Fruit fly (Drosophila melanogaster) whole organism, adult: ENCODE measurements around the gene rtv.

Experiments used
- CG11617 ChIP-seq: fragments of 200-800 bp; sonication (Bioruptor generic); optimal IDR thresholded peaks from 2 replicates; lab custom pipeline; 2017; ENCODE audit warnings: mild to moderate bottlenecking, missing biosample characterization, missing genetic modification reagents, missing genetic modification characterization
- CG12768 ChIP-seq: fragments of 200-800 bp; sonication (Bioruptor generic); optimal IDR thresholded peaks from 2 replicates; lab custom pipeline; 2017; ENCODE audit warnings: missing biosample characterization, missing genetic modification characterization, mild to moderate bottlenecking, moderate library complexity, missing genetic modification reagents
- CG14711 ChIP-seq: fragments of 200-800 bp; sonication (Bioruptor generic); optimal IDR thresholded peaks from 2 replicates; lab custom pipeline; 2018; ENCODE audit warnings: missing biosample characterization, mild to moderate bottlenecking, missing genetic modification characterization, moderate library complexity
- CG1620 ChIP-seq: fragments of 200-800 bp; sonication (Bioruptor generic); optimal IDR thresholded peaks from 2 replicates; lab custom pipeline; 2016; ENCODE audit warnings: missing biosample characterization, missing genetic modification characterization
- CG33017 ChIP-seq: fragments of 200-800 bp; sonication (Bioruptor generic); optimal IDR thresholded peaks from 2 replicates; lab custom pipeline; 2018; ENCODE audit warnings: missing biosample characterization, mild to moderate bottlenecking, missing genetic modification characterization, moderate library complexity
- CG5204 ChIP-seq: fragments of 200-800 bp; sonication (Bioruptor generic); optimal IDR thresholded peaks from 2 replicates; lab custom pipeline; 2016; ENCODE audit warnings: missing biosample characterization, missing genetic modification characterization
- CG7045 ChIP-seq: fragments of 200-800 bp; sonication (Bioruptor generic); optimal IDR thresholded peaks from 2 replicates; lab custom pipeline; 2017; ENCODE audit warnings: missing biosample characterization, mild to moderate bottlenecking, missing genetic modification characterization
- CG7101 ChIP-seq: fragments of 200-800 bp; sonication (Bioruptor generic); optimal IDR thresholded peaks from 2 replicates; lab custom pipeline; 2018; ENCODE audit warnings: missing biosample characterization, mild to moderate bottlenecking, missing genetic modification characterization, moderate library complexity
- Clk ChIP-seq: fragments of 200-800 bp; sonication (Bioruptor generic); optimal IDR thresholded peaks from 2 replicates; lab custom pipeline; 2017; ENCODE audit warnings: missing biosample characterization, missing genetic modification characterization
- Crg-1 ChIP-seq: fragments of 200-800 bp; sonication (Bioruptor generic); optimal IDR thresholded peaks from 2 replicates; lab custom pipeline; 2016; ENCODE audit warnings: missing biosample characterization, missing genetic modification characterization
- Hr96 ChIP-seq: fragments of 200-800 bp; sonication (Bioruptor generic); optimal IDR thresholded peaks from 2 replicates; lab custom pipeline; 2016; ENCODE audit warnings: missing biosample characterization, missing genetic modification characterization
- Mnt ChIP-seq: fragments of 200-800 bp; sonication (Bioruptor generic); optimal IDR thresholded peaks from 2 replicates; lab custom pipeline; 2016; ENCODE audit warnings: missing biosample characterization, mild to moderate bottlenecking, missing genetic modification characterization
- bab1 ChIP-seq: fragments of 200-800 bp; sonication (Bioruptor generic); optimal IDR thresholded peaks from 3 replicates; lab custom pipeline; 2019; ENCODE audit warnings: missing biosample characterization, mild to moderate bottlenecking, missing genetic modification characterization, moderate library complexity
- cic ChIP-seq: fragments of 200-800 bp; sonication (Bioruptor generic); optimal IDR thresholded peaks from 2 replicates; lab custom pipeline; 2017; ENCODE audit warnings: missing biosample characterization, mild to moderate bottlenecking, missing genetic modification characterization, moderate library complexity
- cnc ChIP-seq, 2 experiments: fragments of >200 bp; optimal IDR thresholded peaks; 2 replicates each; lab custom pipeline; 2017
- kay ChIP-seq: fragments of 200-800 bp; sonication (Bioruptor generic); peaks from one replicate; lab custom pipeline; 2016; ENCODE audit warnings: missing biosample characterization, missing genetic modification characterization, borderline replicate concordance
- ovo ChIP-seq: fragments of 200-800 bp; sonication (Bioruptor generic); optimal IDR thresholded peaks from 2 replicates; lab custom pipeline; 2016; ENCODE audit warnings: missing biosample characterization, missing genetic modification characterization
- pad ChIP-seq: fragments of 200-800 bp; sonication (Bioruptor generic); optimal IDR thresholded peaks from 3 replicates; lab custom pipeline; 2017; ENCODE audit warnings: missing biosample characterization, missing genetic modification characterization, mild to moderate bottlenecking, moderate library complexity, missing genetic modification reagents
- tj ChIP-seq: fragments of 200-800 bp; sonication (Bioruptor generic); optimal IDR thresholded peaks from 3 replicates; lab custom pipeline; 2017; ENCODE audit warnings: missing biosample characterization, mild to moderate bottlenecking, missing genetic modification characterization, moderate library complexity
- toe ChIP-seq: fragments of 200-800 bp; sonication (Bioruptor generic); optimal IDR thresholded peaks from 2 replicates; lab custom pipeline; 2016; ENCODE audit warnings: missing biosample characterization, missing genetic modification characterization

Gene rtv

DNA sequence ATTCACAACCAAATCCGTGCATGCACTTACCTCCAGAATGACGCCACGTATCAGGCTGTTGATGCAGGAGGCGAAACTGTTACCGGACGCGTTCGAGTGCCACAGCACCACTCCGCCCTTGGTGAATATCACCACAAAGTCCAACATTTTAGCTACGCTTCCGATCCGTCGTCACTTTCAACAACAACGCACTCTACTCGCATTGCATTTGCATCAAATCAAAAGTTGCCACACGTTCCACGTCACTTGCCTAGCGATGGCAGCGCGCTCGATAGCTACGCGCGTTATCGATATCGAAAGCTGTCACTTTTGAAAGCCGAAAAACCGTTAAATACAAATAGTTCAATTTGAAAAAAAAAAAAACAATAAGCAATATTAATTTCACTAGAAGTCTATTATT, 25.0 kb downstream of the rtv start, which contains the start of gene SrpRalpha:
SrpRalpha (minus strand) TSS at position 260 of the 400 bp plus-strand sequence.
- TF ChIP-seq kay (GFP tag; lab: Kevin White, UChicago), result no peak
- TF ChIP-seq bab1, result peak; percentile 9
- TF ChIP-seq cnc (optimal IDR thresholded peaks at IDR 0.05; lab: Kevin White, UChicago), result no peak
- no peak for TF ChIP-seq CG5204

DNA sequence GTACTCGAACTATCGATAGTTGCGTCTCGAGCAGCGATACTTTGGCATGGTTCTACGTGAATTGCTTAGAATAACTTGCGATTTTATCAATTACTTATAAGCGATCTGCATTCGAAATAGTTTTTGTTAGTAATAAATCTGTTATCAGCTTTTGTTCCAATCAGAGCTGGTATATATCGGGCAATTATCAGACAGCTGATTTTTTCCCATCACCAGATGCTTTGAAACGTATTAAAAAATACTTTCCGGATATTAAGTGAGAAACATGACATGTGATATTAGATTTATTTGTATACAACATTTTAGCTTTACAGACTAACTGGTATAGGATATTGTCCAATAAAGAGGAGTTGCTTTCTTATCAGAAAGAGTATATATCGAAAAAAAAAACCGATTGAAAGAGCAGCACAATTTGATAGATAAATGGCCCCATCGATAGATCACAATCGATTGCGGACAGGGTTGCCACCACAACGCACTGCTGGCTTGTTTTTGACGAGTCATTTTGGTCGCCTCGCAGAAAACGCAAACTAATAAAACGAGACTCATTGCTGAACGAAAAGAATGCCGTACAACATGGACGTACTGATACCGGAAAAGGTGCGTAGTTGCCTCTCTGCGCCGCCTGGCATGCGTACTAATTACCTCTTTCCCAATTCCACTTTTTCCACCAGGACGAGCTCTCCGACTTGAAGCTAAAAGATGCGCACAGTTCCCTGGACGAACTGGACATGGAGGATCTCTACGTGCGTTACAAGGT, 28.9 kb downstream of the rtv start, which contains the start of gene Rpt3:
Rpt3 (plus strand) TSS at position 353 of the 760 bp plus-strand sequence.
- no peak for TF ChIP-seq kay (GFP tag; lab: Kevin White, UChicago)
- TF ChIP-seq CG33017, result no peak
- peak; percentile 37 for TF ChIP-seq tj (GFP tag; lab: Kevin White, UChicago)
- no peak for TF ChIP-seq toe
- no peak for TF ChIP-seq Hr96 (GFP tag; lab: Kevin White, UChicago)
- peak; percentile 46 for TF ChIP-seq ovo
- peak; percentile 33 for TF ChIP-seq CG7101 (tag; lab: Kevin White, UChicago)
- no peak for TF ChIP-seq CG5204
- peak; percentile 34 for TF ChIP-seq CG1620 (GFP tag; lab: Kevin White, UChicago)
- no peak for TF ChIP-seq CG7045 (GFP tag; lab: Kevin White, UChicago)
- peak; percentile 91 for TF ChIP-seq CG14711
- TF ChIP-seq Mnt, result no peak
- no peak for TF ChIP-seq Crg-1 (GFP tag; lab: Kevin White, UChicago)
- TF ChIP-seq Clk (GFP tag; lab: Kevin White, UChicago), result no peak
- TF ChIP-seq CG11617 (GFP tag; lab: Kevin White, UChicago), result peak; percentile 34
- peak; percentile 86 to 97 for TF ChIP-seq cnc (optimal IDR thresholded peaks at IDR 0.05; lab: Kevin White, UChicago)
- TF ChIP-seq CG12768 (GFP tag; lab: Kevin White, UChicago), result no peak
- TF ChIP-seq cic (GFP tag; lab: Kevin White, UChicago), result no peak
- no peak for TF ChIP-seq pad (GFP tag; lab: Kevin White, UChicago)

DNA sequence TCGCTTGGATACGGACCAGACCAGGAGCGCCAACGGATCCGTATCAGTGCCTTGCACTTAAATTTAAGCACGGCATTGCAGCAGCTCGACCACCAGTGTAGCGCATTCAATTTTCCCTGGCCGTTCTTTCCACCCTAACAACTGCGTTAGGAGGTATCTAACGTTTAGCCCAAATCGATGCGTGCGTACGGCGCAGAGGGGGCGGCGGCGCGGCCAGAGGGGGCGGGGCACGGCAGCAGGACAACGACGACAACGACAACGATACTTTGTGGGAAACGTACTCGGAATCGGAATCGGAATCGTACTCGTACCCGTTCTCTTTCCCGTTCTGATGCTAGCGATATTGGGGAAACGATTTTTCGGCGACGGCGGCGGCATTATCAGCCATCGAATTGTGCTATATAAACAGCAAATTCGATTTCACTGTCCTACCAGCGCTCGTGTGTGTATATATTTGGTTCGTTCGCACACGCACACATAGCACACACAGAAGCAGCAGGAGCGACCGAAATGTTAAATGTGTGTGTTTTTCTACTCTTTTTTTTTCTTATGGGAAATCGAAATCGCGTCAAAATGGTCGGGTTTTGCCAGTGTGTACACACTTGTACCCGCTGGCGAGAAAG, 29.6 kb downstream of the rtv start, which contains the start of gene CG11122:
CG11122 (minus strand) TSS at position 601 of the 623 bp plus-strand sequence.
- peak; percentile 7 for TF ChIP-seq Mnt
- no peak for TF ChIP-seq Hr96 (GFP tag; lab: Kevin White, UChicago)

DNA sequence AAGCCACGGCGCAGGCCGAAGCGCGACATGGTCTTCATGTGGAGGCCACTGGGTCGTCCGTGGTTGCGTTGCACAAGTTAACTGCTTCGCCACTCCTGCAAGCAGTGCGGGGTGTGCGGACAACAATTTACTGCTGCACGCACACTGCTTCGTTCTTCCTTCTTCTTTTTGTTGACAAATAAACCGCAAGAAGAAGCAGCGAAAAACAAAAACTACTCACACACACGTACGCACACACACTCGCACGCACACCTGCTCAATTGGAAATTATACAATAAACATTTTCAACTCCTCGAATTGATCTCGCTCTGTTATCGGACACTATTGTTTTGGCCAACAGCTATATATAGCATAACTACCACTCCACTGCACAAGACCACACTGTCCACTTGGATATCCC, 30.2 kb downstream of the rtv start:
- no peak for TF ChIP-seq CG7101 (tag; lab: Kevin White, UChicago)
- TF ChIP-seq Clk (GFP tag; lab: Kevin White, UChicago), result no peak
- TF ChIP-seq ovo, result no peak
- TF ChIP-seq Mnt, result no peak
- TF ChIP-seq CG11617 (GFP tag; lab: Kevin White, UChicago), result no peak
- no peak for TF ChIP-seq CG7045 (GFP tag; lab: Kevin White, UChicago)
- TF ChIP-seq tj (GFP tag; lab: Kevin White, UChicago), result no peak
- no peak for TF ChIP-seq CG1620 (GFP tag; lab: Kevin White, UChicago)
- no peak for TF ChIP-seq cic (GFP tag; lab: Kevin White, UChicago)
- TF ChIP-seq CG33017, result no peak
- no peak for TF ChIP-seq Crg-1 (GFP tag; lab: Kevin White, UChicago)
- no peak for TF ChIP-seq kay (GFP tag; lab: Kevin White, UChicago)
- no peak for TF ChIP-seq toe
- TF ChIP-seq bab1, result no peak

DNA sequence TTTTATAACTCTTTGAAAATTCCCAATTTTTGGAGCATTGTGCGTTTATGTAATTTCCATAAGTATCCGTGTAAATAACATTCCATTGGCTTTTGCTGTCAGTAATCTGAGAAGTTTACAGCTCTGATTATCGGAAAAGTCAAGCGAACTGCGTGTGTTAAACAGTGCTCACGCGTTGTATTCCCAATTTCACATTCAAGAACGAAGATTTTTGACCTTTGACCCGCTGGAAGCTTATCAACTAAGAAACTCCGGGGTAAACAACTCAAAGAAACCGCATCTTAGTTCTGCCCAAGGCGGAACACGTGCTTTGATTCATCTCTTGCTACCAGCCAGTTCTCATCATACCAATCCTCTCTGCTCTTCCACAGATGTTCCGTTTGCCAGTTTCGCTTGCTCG, 44.1 kb downstream of the rtv start:
- no peak for TF ChIP-seq Hr96 (GFP tag; lab: Kevin White, UChicago)

DNA sequence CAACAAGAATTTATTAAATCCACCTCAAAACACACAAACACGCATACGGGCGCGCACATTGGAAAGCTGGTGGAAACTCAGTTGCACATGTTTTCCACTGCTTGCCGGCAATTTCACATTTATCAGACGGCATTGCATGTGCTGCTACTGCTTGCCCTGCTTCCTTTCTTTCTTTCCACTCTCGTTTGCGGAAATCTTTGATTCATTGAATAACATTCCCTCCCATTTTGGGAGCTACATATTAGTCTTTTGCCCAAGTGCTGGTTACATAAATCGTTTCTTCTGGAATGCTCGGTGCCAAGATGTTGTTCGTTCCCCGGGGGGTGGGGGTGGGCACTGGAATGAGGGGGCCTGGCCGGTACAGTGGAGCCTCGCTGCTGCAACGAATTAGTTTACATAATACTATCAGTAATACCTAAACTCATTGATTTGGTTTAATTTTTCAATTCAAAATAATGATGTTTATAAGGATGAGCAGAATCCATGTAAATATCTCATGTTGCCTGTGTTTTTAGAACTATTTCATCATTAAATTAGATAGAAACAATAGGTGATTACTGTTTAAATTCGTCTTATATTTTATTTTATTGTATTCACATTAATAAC, 44.8 kb downstream of the rtv start:
- TF ChIP-seq bab1 (no peak), ovo (no peak), toe (no peak), CG5204 (no peak), pad (GFP tag; lab: Kevin White, UChicago) (peak; percentile 2), Hr96 (GFP tag; lab: Kevin White, UChicago) (no peak), CG7045 (GFP tag; lab: Kevin White, UChicago) (no peak), Mnt (peak; percentile 100), CG14711 (peak; percentile 36), CG33017 (peak; percentile 22), CG7101 (tag; lab: Kevin White, UChicago) (peak; percentile 2), cnc (optimal IDR thresholded peaks at IDR 0.05; lab: Kevin White, UChicago) (no peak), Crg-1 (GFP tag; lab: Kevin White, UChicago) (peak; percentile 20), CG11617 (GFP tag; lab: Kevin White, UChicago) (peak; percentile 12), kay (GFP tag; lab: Kevin White, UChicago) (no peak), cic (GFP tag; lab: Kevin White, UChicago) (no peak), Clk (GFP tag; lab: Kevin White, UChicago) (no peak)
